Worm (Caenorhabditis elegans): ENCODE measurements around the gene tcc-1.

Gene tcc-1

ce11 chrV:17824610-17825009 is 31.2 kb downstream of the tcc-1 start, which contains the start of gene srh-301:
Gene srh-301 (plus strand): TSS chrV:17824910.
- TF ChIP-seq nhr-19 (GFP tag; conservative IDR thresholded peaks at IDR 0.05) (no peak), alr-1 (tag; optimal IDR thresholded peaks at IDR 0.05; ENCODE audit: borderline replicate concordance) (no peak), egl-13 (tag; optimal IDR thresholded peaks at IDR 0.05) (no peak), nhr-47 (tag; optimal IDR thresholded peaks at IDR 0.05) (no peak), dsc-1 (tag; optimal IDR thresholded peaks at IDR 0.05) (no peak), ztf-4 (tag; optimal IDR thresholded peaks at IDR 0.05) (no peak), zag-1 (tag; optimal IDR thresholded peaks at IDR 0.05) (no peak), tlp-1 (tag; optimal IDR thresholded peaks at IDR 0.05) (no peak)

ce11 chrV:17821805-17822204 is 34.0 kb downstream of the tcc-1 start, which contains the start of gene srh-300:
Gene srh-300 (plus strand): TSS chrV:17822105.
- TF ChIP-seq aly-2 (tag; optimal IDR thresholded peaks at IDR 0.05) (no peak), mef-2 (tag; optimal IDR thresholded peaks at IDR 0.05) (no peak), lin-15B (tag; optimal IDR thresholded peaks at IDR 0.05) (no peak), fkh-10 (GFP tag; optimal IDR thresholded peaks at IDR 0.05) (no peak), nhr-84 (tag; optimal IDR thresholded peaks at IDR 0.05) (no peak), unc-62 (GFP tag; optimal IDR thresholded peaks at IDR 0.05) (no peak), nhr-47 (tag; optimal IDR thresholded peaks at IDR 0.05) (no peak), nhr-71 (tag; optimal IDR thresholded peaks at IDR 0.05) (no peak), nhr-12 (tag; optimal IDR thresholded peaks at IDR 0.05) (no peak), ztf-4 (tag; optimal IDR thresholded peaks at IDR 0.05) (no peak), lin-35 (GFP tag; optimal IDR thresholded peaks at IDR 0.05) (no peak), swsn-7 (tag; optimal IDR thresholded peaks at IDR 0.05) (no peak), ceh-88 (GFP tag; IDR thresholded peaks at IDR 0.05) (no peak), lin-39 (tag; optimal IDR thresholded peaks at IDR 0.05) (no peak), unc-98 (GFP tag; IDR thresholded peaks at IDR 0.05) (no peak), unc-86 (tag; optimal IDR thresholded peaks at IDR 0.05) (no peak), egl-27 (tag; optimal IDR thresholded peaks at IDR 0.05) (no peak), nhr-85 (tag) (no peak)

- TF ChIP-seq fkh-10 (GFP tag; optimal IDR thresholded peaks at IDR 0.05) (no peak), nhr-28 (tag; optimal IDR thresholded peaks at IDR 0.05) (no peak), efl-1 (optimal IDR thresholded peaks at IDR 0.05) (no peak), efl-1 (GFP tag; optimal IDR thresholded peaks at IDR 0.05 in 1 of 2) (peak in 1 of 2 experiments; percentile 23), lin-35 (GFP tag; optimal IDR thresholded peaks at IDR 0.05) (no peak), lin-14 (GFP tag; optimal IDR thresholded peaks at IDR 0.05) (no peak)
Measured at ce11 chrV:17819704-17820103, 36.1 kb downstream of the tcc-1 start.

ce11 chrV:17818567-17818966 is 37.2 kb downstream of the tcc-1 start, which contains the start of gene srh-298:
Gene srh-298 (plus strand): TSS chrV:17818867.
- TF ChIP-seq ztf-4 (tag; optimal IDR thresholded peaks at IDR 0.05) (no peak), lsy-2 (tag; optimal IDR thresholded peaks at IDR 0.05) (no peak), efl-3 (GFP tag; optimal IDR thresholded peaks at IDR 0.05) (no peak), efl-1 (optimal IDR thresholded peaks at IDR 0.05) (no peak), efl-1 (GFP tag; optimal IDR thresholded peaks at IDR 0.05 in 1 of 2) (peak in 1 of 2 experiments; percentile 14), fkh-8 (tag; optimal IDR thresholded peaks at IDR 0.05) (no peak), zip-4 (GFP tag; optimal IDR thresholded peaks at IDR 0.05) (no peak), ceh-63 (GFP tag; optimal IDR thresholded peaks at IDR 0.05) (no peak), ceh-82 (tag; optimal IDR thresholded peaks at IDR 0.05) (no peak), unc-98 (GFP tag; IDR thresholded peaks at IDR 0.05) (no peak)

- no peak for TF ChIP-seq skn-1 (tag; optimal IDR thresholded peaks at IDR 0.05)
- no peak for TF ChIP-seq lin-39 (tag; optimal IDR thresholded peaks at IDR 0.05)
- TF ChIP-seq mab-9 (GFP tag; IDR thresholded peaks at IDR 0.05): no peak
- no peak for TF ChIP-seq lsy-2 (tag; optimal IDR thresholded peaks at IDR 0.05)
- no peak for TF ChIP-seq efl-3 (GFP tag; optimal IDR thresholded peaks at IDR 0.05)
- no peak for TF ChIP-seq nhr-84 (tag; optimal IDR thresholded peaks at IDR 0.05)
- TF ChIP-seq mef-2 (tag; optimal IDR thresholded peaks at IDR 0.05): no peak
- no peak for TF ChIP-seq lin-35 (GFP tag; optimal IDR thresholded peaks at IDR 0.05)
- TF ChIP-seq unc-86 (tag; optimal IDR thresholded peaks at IDR 0.05): no peak
- TF ChIP-seq nhr-28 (tag; optimal IDR thresholded peaks at IDR 0.05): no peak
- TF ChIP-seq nhr-11 (tag; optimal IDR thresholded peaks at IDR 0.05): no peak
- TF ChIP-seq lin-15B (tag; optimal IDR thresholded peaks at IDR 0.05): no peak
- TF ChIP-seq vab-15 (tag; optimal IDR thresholded peaks at IDR 0.05): no peak
- no peak for TF ChIP-seq alr-1 (tag; optimal IDR thresholded peaks at IDR 0.05; ENCODE audit: borderline replicate concordance)
Measured at ce11 chrV:17812127-17812526, 43.7 kb downstream of the tcc-1 start.

Data from whole organism, L1 larva.